Worm (Caenorhabditis elegans): ENCODE data around the gene cutl-22.
A peak's percentile ranks its signal among the peaks of the same experiment; 100 is the strongest.

The cutl-22 gene

ce11 chrV:1112180-1112579, 29.4 kb upstream of the cutl-22 start:
- TF ChIP-seq F13H6.1 (tag; optimal IDR thresholded peaks at IDR 0.05), result no peak
- no peak for TF ChIP-seq ceh-2 (tag; optimal IDR thresholded peaks at IDR 0.05)
- TF ChIP-seq ama-1 (optimal IDR thresholded peaks at IDR 0.05), result no peak
- TF ChIP-seq ceh-18 (tag; optimal IDR thresholded peaks at IDR 0.05), result no peak
- TF ChIP-seq dve-1 (tag; optimal IDR thresholded peaks at IDR 0.05), result peak; percentile 66

ce11 chrV:1112658-1113057, 28.9 kb upstream of the cutl-22 start, which contains the start of gene Y50D4B.1:
Gene Y50D4B.1, plus strand, starts transcription at chrV:1112958.
- TF ChIP-seq pha-4 (tag; optimal IDR thresholded peaks at IDR 0.05) (no peak), ceh-6 (GFP tag; optimal IDR thresholded peaks at IDR 0.05) (no peak), ahr-1 (tag; optimal IDR thresholded peaks at IDR 0.05) (no peak), sox-2 (GFP tag; IDR thresholded peaks at IDR 0.05) (no peak), hlh-15 (tag; optimal IDR thresholded peaks at IDR 0.05) (no peak), hlh-30 (tag; optimal IDR thresholded peaks at IDR 0.05; ENCODE audit: insufficient read depth) (no peak), dve-1 (tag; optimal IDR thresholded peaks at IDR 0.05) (no peak), zip-5 (tag; optimal IDR thresholded peaks at IDR 0.05) (no peak), ceh-30 (tag; optimal IDR thresholded peaks at IDR 0.05) (no peak), ama-1 (optimal IDR thresholded peaks at IDR 0.05) (no peak), lin-11 (tag; optimal IDR thresholded peaks at IDR 0.05) (no peak), mec-3 (tag; optimal IDR thresholded peaks at IDR 0.05; ENCODE audit: borderline replicate concordance) (no peak), K02D7.2 (tag; optimal IDR thresholded peaks at IDR 0.05) (no peak), ceh-2 (tag; optimal IDR thresholded peaks at IDR 0.05) (no peak), nfya-1 (tag; optimal IDR thresholded peaks at IDR 0.05) (no peak), hlh-13 (GFP tag; optimal IDR thresholded peaks at IDR 0.05) (no peak)

ce11 chrV:1120101-1120500, 21.4 kb upstream of the cutl-22 start:
- TF ChIP-seq eyg-1 (tag; optimal IDR thresholded peaks at IDR 0.05) (no peak), che-1 (tag; optimal IDR thresholded peaks at IDR 0.05) (no peak), pha-2 (tag; optimal IDR thresholded peaks at IDR 0.05) (no peak), hlh-6 (tag; optimal IDR thresholded peaks at IDR 0.05) (no peak), pha-4 (tag; optimal IDR thresholded peaks at IDR 0.05) (no peak), tbx-7 (tag; optimal IDR thresholded peaks at IDR 0.05) (no peak), dve-1 (tag; optimal IDR thresholded peaks at IDR 0.05) (no peak), fkh-10 (GFP tag; optimal IDR thresholded peaks at IDR 0.05) (no peak), hlh-15 (tag; optimal IDR thresholded peaks at IDR 0.05) (no peak), ceh-6 (GFP tag; optimal IDR thresholded peaks at IDR 0.05) (no peak)

ce11 chrV:1131880-1132623, 9.5 kb upstream of the cutl-22 start, which contains the start of gene W07B8.4:
Gene W07B8.4, minus strand, starts transcription at chrV:1131930.
- TF ChIP-seq unc-42 (tag; optimal IDR thresholded peaks at IDR 0.05), result no peak

- no peak for TF ChIP-seq fax-1 (tag; optimal IDR thresholded peaks at IDR 0.05)
- TF ChIP-seq ceh-24 (tag; optimal IDR thresholded peaks at IDR 0.05), result no peak
- TF ChIP-seq pha-4 (tag; optimal IDR thresholded peaks at IDR 0.05), result no peak
- TF ChIP-seq unc-55 (GFP tag; optimal IDR thresholded peaks at IDR 0.05), result no peak
- no peak for TF ChIP-seq tbx-7 (tag; optimal IDR thresholded peaks at IDR 0.05)
Observed at ce11 chrV:1133223-1133622, 8.3 kb upstream of the cutl-22 start.

ce11 chrV:1133840-1134239, 7.7 kb upstream of the cutl-22 start, which contains the start of gene cpr-5:
Gene cpr-5, minus strand, starts transcription at chrV:1134036.
- TF ChIP-seq sdc-2 (tag; optimal IDR thresholded peaks at IDR 0.05) (no peak), rnt-1 (tag; optimal IDR thresholded peaks at IDR 0.05) (no peak), ref-2 (tag; optimal IDR thresholded peaks at IDR 0.05) (no peak), ttx-3 (tag; optimal IDR thresholded peaks at IDR 0.05) (no peak), K02D7.2 (tag; optimal IDR thresholded peaks at IDR 0.05) (no peak), ets-4 (tag; optimal IDR thresholded peaks at IDR 0.05) (no peak), pha-2 (tag; optimal IDR thresholded peaks at IDR 0.05) (no peak), sox-2 (GFP tag; IDR thresholded peaks at IDR 0.05) (no peak), nhr-11 (tag; optimal IDR thresholded peaks at IDR 0.05) (no peak), gmeb-2 (tag; optimal IDR thresholded peaks at IDR 0.05) (no peak), ceh-18 (tag; optimal IDR thresholded peaks at IDR 0.05) (no peak), dve-1 (tag; optimal IDR thresholded peaks at IDR 0.05) (no peak), ztf-16 (tag; optimal IDR thresholded peaks at IDR 0.05) (no peak), ceh-24 (tag; optimal IDR thresholded peaks at IDR 0.05) (no peak), hlh-8 (tag; optimal IDR thresholded peaks at IDR 0.05) (no peak), elt-4 (tag; optimal IDR thresholded peaks at IDR 0.05) (no peak), F13H6.1 (tag; optimal IDR thresholded peaks at IDR 0.05) (no peak), pag-3 (tag; optimal IDR thresholded peaks at IDR 0.05; ENCODE audit: borderline replicate concordance) (no peak)
